Fruit fly (Drosophila melanogaster) whole organism, embryonic: Measurements from ENCODE around the gene RpS5b.
A peak's percentile ranks its signal among the peaks of the same experiment; 100 is the strongest.

Experiments
- CG12659 ChIP-seq: fragments of 200-800 bp; sonication (Bioruptor generic); optimal IDR thresholded peaks from 3 replicates; lab custom pipeline; 2017; ENCODE audit warnings: mild to moderate bottlenecking, missing biosample characterization, missing genetic modification reagents, missing genetic modification characterization
- CG18599 ChIP-seq: fragments of 200-800 bp; sonication (Bioruptor generic); optimal IDR thresholded peaks from 3 replicates; lab custom pipeline; 2017; ENCODE audit warnings: missing biosample characterization, missing genetic modification characterization, mild to moderate bottlenecking, moderate library complexity, missing genetic modification reagents
- CG2116 ChIP-seq: fragments of 200-800 bp; sonication (Bioruptor generic); optimal IDR thresholded peaks from 3 replicates; lab custom pipeline; 2018; ENCODE audit warnings: missing biosample characterization, mild to moderate bottlenecking, missing genetic modification characterization
- CG2875 ChIP-seq: fragments of 200-800 bp; sonication (Bioruptor generic); optimal IDR thresholded peaks from 2 replicates; lab custom pipeline; 2017; ENCODE audit warnings: missing biosample characterization, mild to moderate bottlenecking, missing genetic modification characterization, missing genetic modification reagents
- CG33213 ChIP-seq: fragments of 200-800 bp; sonication (Bioruptor generic); optimal IDR thresholded peaks from 3 replicates; lab custom pipeline; 2016; ENCODE audit warnings: missing biosample characterization, missing genetic modification characterization
- CG34224 ChIP-seq: fragments of 200-800 bp; sonication (Bioruptor generic); IDR thresholded peaks from 3 replicates; pipeline ENCODE4 v1.3.6; 2022; ENCODE audit warnings: missing biosample characterization, missing genetic modification characterization; ENCODE audit not compliant: partially characterized antibody
- CG34376 ChIP-seq: fragments of 200-800 bp; sonication (Bioruptor generic); optimal IDR thresholded peaks from 2 replicates; lab custom pipeline; 2018; ENCODE audit warnings: missing biosample characterization, mild to moderate bottlenecking, missing genetic modification characterization
- CG3726 ChIP-seq: fragments of 200-800 bp; sonication (Bioruptor generic); IDR thresholded peaks from 3 replicates; pipeline ENCODE4, ENCODE4 v1.3.6; 2022; ENCODE audit warnings: missing biosample characterization, missing genetic modification characterization
- CG3995 ChIP-seq: fragments of 200-800 bp; sonication (Bioruptor generic); optimal IDR thresholded peaks from 3 replicates; lab custom pipeline; 2016; ENCODE audit warnings: missing biosample characterization, missing genetic modification characterization
- CG4328 ChIP-seq: fragments of 200-800 bp; sonication (Bioruptor generic); optimal IDR thresholded peaks from 3 replicates; lab custom pipeline; 2017; ENCODE audit warnings: missing biosample characterization, missing genetic modification reagents, missing genetic modification characterization
- CG6765 ChIP-seq: fragments of 200-800 bp; sonication (Bioruptor generic); optimal IDR thresholded peaks from 3 replicates; lab custom pipeline; 2017; ENCODE audit warnings: missing biosample characterization, mild to moderate bottlenecking, missing genetic modification characterization
- CG8359 ChIP-seq: fragments of 200-800 bp; sonication (Bioruptor generic); optimal IDR thresholded peaks from 2 replicates; lab custom pipeline; 2017; ENCODE audit warnings: missing biosample characterization, mild to moderate bottlenecking, missing genetic modification characterization, borderline replicate concordance
- Chrac-16 ChIP-seq: fragments of 200-800 bp; sonication (Bioruptor generic); optimal IDR thresholded peaks from 3 replicates; lab custom pipeline; 2016; ENCODE audit warnings: missing biosample characterization, missing genetic modification characterization
- Dll ChIP-seq: fragments of 200-800 bp; sonication (Bioruptor generic); IDR thresholded peaks from 4 replicates; pipeline ENCODE4 v1.3.6; 2022; ENCODE audit warnings: missing biosample characterization, missing genetic modification characterization; ENCODE audit not compliant: partially characterized antibody
- Dp ChIP-seq: fragments of 200-800 bp; sonication (Bioruptor generic); optimal IDR thresholded peaks from 2 replicates; lab custom pipeline; 2018; ENCODE audit warnings: missing biosample characterization, mild to moderate bottlenecking, missing genetic modification characterization, moderate library complexity
- Ets97D ChIP-seq: fragments of 200-800 bp; sonication (Bioruptor generic); optimal IDR thresholded peaks from 3 replicates; lab custom pipeline; 2016; ENCODE audit warnings: missing biosample characterization, missing genetic modification characterization
- Fer2 ChIP-seq: fragments of 200-800 bp; sonication (Bioruptor generic); optimal IDR thresholded peaks from 2 replicates; lab custom pipeline; 2018; ENCODE audit warnings: missing biosample characterization, mild to moderate bottlenecking, missing genetic modification characterization, moderate library complexity
- H15 ChIP-seq: fragments of 200-800 bp; sonication (Bioruptor generic); IDR thresholded peaks from 3 replicates; pipeline ENCODE4 v1.3.6; 2022; ENCODE audit warnings: missing biosample characterization, missing genetic modification characterization
- HLH4C ChIP-seq: fragments of 200-800 bp; sonication (Bioruptor generic); IDR thresholded peaks from 3 replicates; pipeline ENCODE4 v1.3.6; 2022; ENCODE audit warnings: missing biosample characterization, missing genetic modification characterization; ENCODE audit not compliant: partially characterized antibody
- Hmr ChIP-seq: fragments of 200-800 bp; sonication (Bioruptor generic); optimal IDR thresholded peaks from 3 replicates; lab custom pipeline; 2017; ENCODE audit warnings: mild to moderate bottlenecking, missing biosample characterization, missing genetic modification reagents, missing genetic modification characterization
- MBD-R2 ChIP-seq: fragments of 200-800 bp; sonication (Bioruptor generic); IDR thresholded peaks from 2 replicates; pipeline ENCODE4 v1.3.6; 2022; ENCODE audit warnings: missing biosample characterization, missing genetic modification characterization
- MESR4 ChIP-seq: fragments of 200-800 bp; sonication (Bioruptor generic); optimal IDR thresholded peaks from 2 replicates; lab custom pipeline; 2018; ENCODE audit warnings: missing biosample characterization, mild to moderate bottlenecking, missing genetic modification characterization, moderate library complexity
- Myb ChIP-seq: fragments of 200-800 bp; sonication (Bioruptor generic); optimal IDR thresholded peaks from 2 replicates; lab custom pipeline; 2016; ENCODE audit warnings: missing biosample characterization, missing genetic modification characterization
- NFAT ChIP-seq: fragments of 200-800 bp; sonication (Bioruptor generic); IDR thresholded peaks from 2 replicates; pipeline ENCODE4 v1.3.6; 2022; ENCODE audit warnings: missing biosample characterization, missing genetic modification characterization
- Neu2 ChIP-seq: fragments of 200-800 bp; sonication (Bioruptor generic); optimal IDR thresholded peaks from 3 replicates; lab custom pipeline; 2016; ENCODE audit warnings: missing biosample characterization, missing genetic modification characterization, borderline replicate concordance
- Nf-YA ChIP-seq: fragments of 200-800 bp; sonication (Bioruptor generic); IDR thresholded peaks from 2 replicates; pipeline ENCODE4 v1.3.6; 2022; ENCODE audit warnings: missing biosample characterization, missing genetic modification characterization
- NfI ChIP-seq: fragments of 200-800 bp; sonication (Bioruptor generic); optimal IDR thresholded peaks from 3 replicates; lab custom pipeline; 2018; ENCODE audit warnings: missing biosample characterization, mild to moderate bottlenecking, missing genetic modification characterization, moderate library complexity
- Optix ChIP-seq: fragments of 200-800 bp; sonication (Bioruptor generic); IDR thresholded peaks from 3 replicates; pipeline ENCODE4 v1.3.6; 2022; ENCODE audit warnings: missing biosample characterization, missing genetic modification characterization
- Side ChIP-seq: fragments of 200-800 bp; sonication (Bioruptor generic); optimal IDR thresholded peaks from 2 replicates; lab custom pipeline; 2016; ENCODE audit warnings: missing biosample characterization, missing genetic modification characterization
- Six4 ChIP-seq: fragments of 200-800 bp; sonication (Bioruptor generic); optimal IDR thresholded peaks from 2 replicates; lab custom pipeline; 2016; ENCODE audit warnings: missing biosample characterization, missing genetic modification characterization
- Sox102F ChIP-seq: fragments of 200-800 bp; sonication (Bioruptor generic); optimal IDR thresholded peaks from 2 replicates; lab custom pipeline; 2018; ENCODE audit warnings: missing biosample characterization, mild to moderate bottlenecking, missing genetic modification characterization, moderate library complexity
- Sry-δ ChIP-seq: fragments of 200-800 bp; sonication (Bioruptor generic); optimal IDR thresholded peaks from 2 replicates; lab custom pipeline; 2016; ENCODE audit warnings: missing biosample characterization, missing genetic modification characterization
- ara ChIP-seq: fragments of 200-800 bp; sonication (Bioruptor generic); IDR thresholded peaks from 2 replicates; pipeline ENCODE4 v1.3.6; 2022; ENCODE audit warnings: missing biosample characterization, missing genetic modification characterization
- cwo ChIP-seq: fragments of 200-800 bp; sonication (Bioruptor generic); optimal IDR thresholded peaks from 3 replicates; lab custom pipeline; 2017; ENCODE audit warnings: missing biosample characterization, missing genetic modification characterization, mild to moderate bottlenecking, moderate library complexity, missing genetic modification reagents
- dati ChIP-seq: fragments of 200-800 bp; sonication (Bioruptor generic); IDR thresholded peaks from 2 replicates; pipeline ENCODE4 v1.3.6; 2022; ENCODE audit warnings: missing biosample characterization, missing genetic modification characterization
- dysf ChIP-seq: fragments of 200-800 bp; sonication (Bioruptor generic); IDR thresholded peaks from 3 replicates; pipeline ENCODE4 v1.3.6; 2022; ENCODE audit warnings: missing biosample characterization, missing genetic modification characterization
- gcm ChIP-seq: fragments of 200-800 bp; sonication (Bioruptor generic); optimal IDR thresholded peaks from 2 replicates; lab custom pipeline; 2019; ENCODE audit warnings: missing biosample characterization, mild to moderate bottlenecking, missing genetic modification characterization, moderate library complexity
- gfzf ChIP-seq: fragments of 200-800 bp; sonication (Bioruptor generic); optimal IDR thresholded peaks from 2 replicates; lab custom pipeline; 2016; ENCODE audit warnings: missing biosample characterization, mild to moderate bottlenecking, missing genetic modification characterization, moderate library complexity
- kni ChIP-seq: fragments of 200-800 bp; sonication (Bioruptor generic); optimal IDR thresholded peaks from 3 replicates; lab custom pipeline; 2017; ENCODE audit warnings: mild to moderate bottlenecking, missing biosample characterization, missing genetic modification reagents, missing genetic modification characterization
- pan ChIP-seq, 4 experiments: fragments of >200 bp in 3 of 4; fragments of 200-800 bp in 1 of 4; sonication (Bioruptor generic) in 1 of 4; optimal IDR thresholded peaks in 3 of 4; IDR thresholded peaks in 1 of 4; 2 replicates each; pipeline versions ENCODE4 v1.3.6 to Lab custom; 2017 to 2022; ENCODE audit warnings: missing biosample characterization in 2 of 4, missing genetic modification characterization in 2 of 4, mixed read lengths in 1 of 4
- pros ChIP-seq: fragments of 200-800 bp; sonication (Bioruptor generic); optimal IDR thresholded peaks from 3 replicates; lab custom pipeline; 2019; ENCODE audit warnings: missing biosample characterization, mild to moderate bottlenecking, missing genetic modification characterization, moderate library complexity
- pzg ChIP-seq: fragments of 200-800 bp; sonication (Bioruptor generic); optimal IDR thresholded peaks from 3 replicates; lab custom pipeline; 2018; ENCODE audit warnings: missing biosample characterization, mild to moderate bottlenecking, missing genetic modification characterization, moderate library complexity
- ssp ChIP-seq: fragments of 200-800 bp; sonication (Bioruptor generic); IDR thresholded peaks from 2 replicates; pipeline ENCODE4 v1.3.6; 2022; ENCODE audit warnings: missing biosample characterization, missing genetic modification characterization
- trem ChIP-seq: fragments of 200-800 bp; optimal IDR thresholded peaks from 3 replicates; lab custom pipeline; 2019; ENCODE audit warnings: missing biosample characterization, mild to moderate bottlenecking, missing genetic modification characterization, moderate library complexity
- usp ChIP-seq: fragments of >200 bp; optimal IDR thresholded peaks from 2 replicates; lab custom pipeline; 2017; ENCODE audit warnings: missing biosample characterization, missing genetic modification characterization
- vnd ChIP-seq: fragments of 200-800 bp; sonication (Bioruptor generic); IDR thresholded peaks from 3 replicates; pipeline ENCODE4 v1.3.6; 2022; ENCODE audit warnings: missing biosample characterization, missing genetic modification characterization; ENCODE audit not compliant: partially characterized antibody
- zfh2 ChIP-seq: fragments of 200-800 bp; sonication (Bioruptor generic); optimal IDR thresholded peaks from 2 replicates; lab custom pipeline; 2016; ENCODE audit warnings: missing biosample characterization, missing genetic modification characterization

Gene RpS5b

dm6 chr3R:14901408-14902352, at the start of gene RpS5b:
Gene RpS5b, minus strand, starts transcription at chr3R:14901563.
- TF ChIP-seq CG33213 (no peak), CG12659 (GFP tag; lab: Kevin White, UChicago) (peak; percentile 41), ara (0 out of 2 replicates have a peak, but pooled peaks have one; percentile 9), CG4328 (no peak), Neu2 (GFP tag; lab: Kevin White, UChicago) (no peak), usp (no peak), dati (GFP tag; lab: Robert Waterston, UW) (0 out of 2 replicates have a peak, but pooled peaks have one; percentile 1), MESR4 (GFP tag; lab: Kevin White, UChicago) (no peak), Dll (GFP tag; lab: Robert Waterston, UW) (no peak), Nf-YA (no peak), H15 (GFP tag; lab: Robert Waterston, UW) (no peak), zfh2 (no peak), Six4 (GFP tag; lab: Kevin White, UChicago) (no peak), vnd (GFP tag; lab: Robert Waterston, UW) (no peak), Ets97D (GFP tag; lab: Kevin White, UChicago) (peak; percentile 80), CG3995 (no peak), kni (GFP tag; lab: Kevin White, UChicago) (no peak), HLH4C (GFP tag; lab: Robert Waterston, UW) (no peak), dysf (GFP tag; lab: Robert Waterston, UW) (no peak), gcm (GFP tag; lab: Kevin White, UChicago) (no peak), MBD-R2 (GFP tag; lab: Robert Waterston, UW) (peak; percentile 16; the same call in 1 of the 2 replicates), ssp (GFP tag; lab: Robert Waterston, UW) (no peak), CG3726 (GFP tag; lab: Robert Waterston, UW) (no peak), pzg (GFP tag; lab: Kevin White, UChicago) (peak; percentile 52), pan (optimal IDR thresholded peaks at IDR 0.05; lab: Kevin White, UChicago) (no peak), pan (GFP tag; optimal IDR thresholded peaks at IDR 0.05 in 1 of 2, IDR thresholded peaks at IDR 0.05 in 1 of 2) (no peak), pros (GFP tag; lab: Kevin White, UChicago) (no peak), CG18599 (no peak), NFAT (GFP tag; lab: Robert Waterston, UW) (no peak), CG34376 (no peak), CG2875 (GFP tag; lab: Kevin White, UChicago) (no peak), Sry-δ (peak; percentile 10), Dp (peak; percentile 84), Myb (GFP tag; lab: Kevin White, UChicago) (peak; percentile 78), trem (tag; lab: Kevin White, UChicago) (peak; percentile 95), CG6765 (no peak), Side (GFP tag; lab: Kevin White, UChicago) (no peak), Fer2 (tag; lab: Kevin White, UChicago) (no peak), Chrac-16 (GFP tag; lab: Kevin White, UChicago) (no peak), CG8359 (GFP tag; lab: Kevin White, UChicago) (no peak), Optix (no peak), gfzf (GFP tag; lab: Kevin White, UChicago) (no peak), CG34224 (GFP tag; lab: Robert Waterston, UW) (no peak), cwo (GFP tag; lab: Kevin White, UChicago) (peak; percentile 32), NfI (GFP tag; lab: Kevin White, UChicago) (no peak), CG2116 (GFP tag; lab: Kevin White, UChicago) (peak; percentile 97), Sox102F (no peak), Hmr (GFP tag; lab: Kevin White, UChicago) (peak; percentile 13)
